Fruit fly (Drosophila melanogaster): Measurements from ENCODE around the gene rept.

dm6 chr3L:19292440-19293175 lies 37.5 kb downstream of the rept start, which contains the start of gene Gbs-76A:
- TF ChIP-seq stwl (tag; optimal IDR thresholded peaks at IDR 0.05) = no peak
- no peak for TF ChIP-seq CG9876 (GFP tag; optimal IDR thresholded peaks at IDR 0.05)
- TF ChIP-seq Doc2 (GFP tag; IDR thresholded peaks at IDR 0.05) = no peak
- TF ChIP-seq Aef1 (GFP tag; IDR thresholded peaks at IDR 0.05) = peak; percentile 64
- peak; percentile 88 for TF ChIP-seq phol (tag; optimal IDR thresholded peaks at IDR 0.05)
- peak; percentile 77 for TF ChIP-seq Fer2 (tag; optimal IDR thresholded peaks at IDR 0.05)
- TF ChIP-seq Gug (GFP tag; IDR thresholded peaks at IDR 0.05) = no peak
- peak; percentile 78 for TF ChIP-seq CG6854 (GFP tag; optimal IDR thresholded peaks at IDR 0.05)
- no peak for TF ChIP-seq jumu (GFP tag; optimal IDR thresholded peaks at IDR 0.05)
- peak; percentile 91 for TF ChIP-seq gcm (GFP tag; optimal IDR thresholded peaks at IDR 0.05)
- TF ChIP-seq dmrt11E (tag; optimal IDR thresholded peaks at IDR 0.05) = peak; percentile 69
- peak; percentile 79 for TF ChIP-seq CG6254 (GFP tag; optimal IDR thresholded peaks at IDR 0.05)
- TF ChIP-seq CG9437 (GFP tag; optimal IDR thresholded peaks at IDR 0.05) = peak; percentile 79

Data from whole organism, embryonic.